Worm (Caenorhabditis elegans): Measurements from ENCODE around the gene ZK688.1.

DNA sequence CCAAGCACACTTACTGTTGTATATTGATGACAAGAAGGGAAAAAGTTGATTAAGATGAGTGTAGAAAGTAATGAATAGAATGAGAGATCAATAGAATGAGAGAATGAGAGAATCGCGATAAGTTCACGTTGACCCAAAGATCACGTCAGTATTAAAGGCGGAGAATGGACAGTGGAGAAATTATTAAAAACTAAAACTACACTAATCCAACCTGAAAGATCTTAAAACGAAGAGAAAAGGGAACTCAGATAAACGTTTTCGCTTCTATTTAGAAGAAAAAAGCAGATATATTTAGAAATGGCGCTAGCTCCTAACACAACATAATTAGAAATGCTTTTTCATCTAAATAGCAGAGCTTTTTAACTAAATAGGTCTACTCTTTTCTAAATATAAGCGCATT is 43.8 kb downstream of the ZK688.1 start, which contains the start of gene let-754:
- TF ChIP-seq skn-1 (tag; optimal IDR thresholded peaks at IDR 0.05) (no peak), nhr-77 (tag; optimal IDR thresholded peaks at IDR 0.05) (no peak), mdl-1 (tag; optimal IDR thresholded peaks at IDR 0.05) (no peak), Y55F3AM.14 (GFP tag; optimal IDR thresholded peaks at IDR 0.05) (no peak), ama-1 (optimal IDR thresholded peaks at IDR 0.05) (no peak), ztf-4 (tag; optimal IDR thresholded peaks at IDR 0.05) (no peak), lin-13 (GFP tag; optimal IDR thresholded peaks at IDR 0.05) (no peak), lin-39 (tag; optimal IDR thresholded peaks at IDR 0.05) (no peak), unc-62 (GFP tag; optimal IDR thresholded peaks at IDR 0.05) (no peak)

Data from whole organism, L2 larva.